Worm (Caenorhabditis elegans) whole organism, L4 larva: ENCODE measurements around the gene F47F2.1.

ENCODE experiments used
- F37D6.2 ChIP-seq: sonication (generic microtip); optimal IDR thresholded peaks from 2 replicates; lab custom pipeline; 2016; ENCODE audit warnings: mild to moderate bottlenecking, missing genetic modification characterization, missing compliant biosample characterization
- ZK337.2 ChIP-seq: fragments of 200-800 bp; sonication (Bioruptor generic); IDR thresholded peaks from 2 replicates; pipeline ENCODE4 v1.3.6; 2022; ENCODE audit warnings: missing genetic modification reagents, missing genetic modification characterization, missing compliant biosample characterization
- aha-1 ChIP-seq: fragments of 150-350 bp; peaks from one replicate; lab custom pipeline; 2014; ENCODE audit warnings: missing biosample characterization, missing genetic modification characterization
- aly-2 ChIP-seq: sonication (generic microtip); optimal IDR thresholded peaks from 2 replicates; lab custom pipeline; 2018; ENCODE audit warnings: missing biosample characterization, missing genetic modification characterization
- cey-2 ChIP-seq: sonication (generic microtip); optimal IDR thresholded peaks from 3 replicates; lab custom pipeline; 2017; ENCODE audit warnings: missing genetic modification characterization, mild to moderate bottlenecking, missing compliant biosample characterization, antibody characterized with exemption, borderline replicate concordance; ENCODE audit not compliant: insufficient read depth
- ctbp-1 ChIP-seq: fragments of 200-800 bp; sonication (Bioruptor generic); IDR thresholded peaks from 2 replicates; pipeline ENCODE4 v1.3.6; 2022; ENCODE audit warnings: missing genetic modification reagents, missing genetic modification characterization, missing compliant biosample characterization
- fkh-10 ChIP-seq: fragments of 150-350 bp; optimal IDR thresholded peaks from 2 replicates; lab custom pipeline; 2014; ENCODE audit warnings: missing biosample characterization, missing genetic modification reagents, missing genetic modification characterization
- hif-1 ChIP-seq, 2 experiments: sonication (generic microtip); optimal IDR thresholded peaks; 2 replicates each; lab custom pipeline; 2016 to 2017; ENCODE audit warnings: missing compliant biosample characterization in 2 of 2, missing genetic modification characterization in 2 of 2, missing genetic modification reagents in 2 of 2, missing genotype in 2 of 2, mild to moderate bottlenecking in 1 of 2
- nhr-11 ChIP-seq: fragments of 150-350 bp; optimal IDR thresholded peaks from 2 replicates; lab custom pipeline; 2014; ENCODE audit warnings: missing biosample characterization, missing genetic modification characterization
- nhr-25 ChIP-seq: sonication (generic microtip); optimal IDR thresholded peaks from 2 replicates; lab custom pipeline; 2017; ENCODE audit warnings: missing genetic modification characterization, mild to moderate bottlenecking, missing compliant biosample characterization, antibody characterized with exemption, moderate library complexity, borderline replicate concordance; ENCODE audit not compliant: insufficient read depth
- nhr-48 ChIP-seq: sonication (generic microtip); optimal IDR thresholded peaks from 2 replicates; lab custom pipeline; 2016; ENCODE audit warnings: mild to moderate bottlenecking, missing genetic modification characterization, missing compliant biosample characterization
- pha-4 ChIP-seq, 2 experiments: fragments of 150-350 bp in 1 of 2; fragments of 200-800 bp in 1 of 2; sonication (Bioruptor generic) in 1 of 2; IDR thresholded peaks in 1 of 2; optimal IDR thresholded peaks in 1 of 2; 2 replicates each; pipeline versions ENCODE4 v1.3.6 to Lab custom; 2014 to 2022; ENCODE audit warnings: missing genetic modification characterization in 2 of 2, missing genetic modification reagents in 2 of 2, missing biosample characterization in 1 of 2, missing compliant biosample characterization in 1 of 2
- tag-97 ChIP-seq: fragments of 200-800 bp; sonication (Bioruptor generic); IDR thresholded peaks from 2 replicates; pipeline ENCODE4 v1.3.6; 2022; ENCODE audit warnings: missing genetic modification characterization, missing compliant biosample characterization
- unc-62 ChIP-seq, 3 experiments: fragments of 150-350 bp in 1 of 3; sonication (generic microtip); optimal IDR thresholded peaks in 2 of 3; peaks in 1 of 3; 1 replicate in 1 of 3; 2 replicates in 2 of 3; lab custom pipeline; 2014 to 2017; ENCODE audit warnings: missing biosample characterization in 3 of 3, missing genetic modification characterization in 3 of 3, missing genetic modification reagents in 3 of 3, missing genotype in 1 of 3

DNA sequence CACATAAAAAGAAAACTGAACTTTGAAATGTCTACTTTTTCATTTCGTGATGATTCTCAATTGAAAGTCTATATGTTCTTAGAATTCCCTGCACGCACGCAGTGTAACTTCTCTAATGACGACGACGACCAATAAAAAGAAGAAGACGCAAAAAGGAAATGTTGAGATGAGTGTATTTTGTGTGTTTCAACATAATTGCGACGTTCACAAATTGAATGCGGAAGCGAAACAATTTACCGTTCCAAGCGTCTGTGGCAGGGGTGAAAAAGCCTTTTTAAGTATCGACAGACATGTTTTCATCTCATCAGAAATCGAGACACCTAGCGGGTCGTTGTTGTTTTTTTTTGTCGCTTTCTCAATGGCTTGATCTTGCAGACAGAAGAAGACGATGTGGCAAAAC lies 39.7 kb upstream of the F47F2.1 start:
- TF ChIP-seq nhr-48, result peak; percentile 48
- TF ChIP-seq fkh-10 (GFP tag; lab: Kevin White, UChicago), result no peak
- no peak for TF ChIP-seq ctbp-1
- TF ChIP-seq hif-1 (tag; optimal IDR thresholded peaks at IDR 0.05; lab: Kevin White, UChicago), result no peak
- TF ChIP-seq tag-97 (GFP tag; lab: Robert Waterston, UW), result no peak
- TF ChIP-seq unc-62 (GFP tag; optimal IDR thresholded peaks at IDR 0.05 in 1 of 2; lab: Kevin White, UChicago), result peak in 1 of 2 experiments; percentile 89
- TF ChIP-seq unc-62 (tag; optimal IDR thresholded peaks at IDR 0.05; lab: Kevin White, UChicago), result no peak
- TF ChIP-seq nhr-11 (tag; lab: Kevin White, UChicago), result no peak
- TF ChIP-seq ZK337.2 (GFP tag; lab: Robert Waterston, UW), result no peak
- TF ChIP-seq aly-2, result no peak
- TF ChIP-seq aha-1, result no peak
- no peak for TF ChIP-seq cey-2 (tag; lab: Kevin White, UChicago)
- no peak for TF ChIP-seq nhr-25
- TF ChIP-seq F37D6.2 (tag; lab: Kevin White, UChicago), result no peak
- TF ChIP-seq pha-4 (GFP tag; IDR thresholded peaks at IDR 0.05; lab: Robert Waterston, UW), result no peak
- TF ChIP-seq pha-4 (tag; optimal IDR thresholded peaks at IDR 0.05; lab: Kevin White, UChicago), result no peak
